Worm (Caenorhabditis elegans) whole organism, young adult: Measurements from ENCODE around the gene nspb-12.

Experiments
- B0336.3 ChIP-seq: fragments of 200-800 bp; sonication (Bioruptor generic); IDR thresholded peaks from 2 replicates; pipeline ENCODE4 v1.3.6; 2022; ENCODE audit warnings: missing genetic modification characterization, missing compliant biosample characterization
- F10E7.11 ChIP-seq: sonication (generic microtip); optimal IDR thresholded peaks from 2 replicates; lab custom pipeline; 2017; ENCODE audit warnings: mild to moderate bottlenecking, missing genetic modification characterization, moderate library complexity, missing compliant biosample characterization
- F23B12.7 ChIP-seq: sonication (generic microtip); optimal IDR thresholded peaks from 2 replicates; lab custom pipeline; 2017; ENCODE audit warnings: missing genetic modification characterization, mild to moderate bottlenecking, missing compliant biosample characterization, antibody characterized with exemption, moderate library complexity; ENCODE audit not compliant: insufficient read depth
- F57A8.1 ChIP-seq: fragments of 200-800 bp; sonication (Bioruptor generic); optimal IDR thresholded peaks from 2 replicates; lab custom pipeline; 2018; ENCODE audit warnings: mild to moderate bottlenecking, missing genetic modification characterization, moderate library complexity, missing compliant biosample characterization
- F57C9.4 ChIP-seq: sonication (generic microtip); optimal IDR thresholded peaks from 2 replicates; lab custom pipeline; 2017; ENCODE audit warnings: mild to moderate bottlenecking, missing genetic modification characterization, missing compliant biosample characterization
- K12H6.12 ChIP-seq: fragments of 200-800 bp; sonication (Bioruptor generic); optimal IDR thresholded peaks from 2 replicates; lab custom pipeline; 2018; ENCODE audit warnings: mild to moderate bottlenecking, missing genetic modification characterization, missing compliant biosample characterization
- T26A5.8 ChIP-seq: sonication (generic microtip); optimal IDR thresholded peaks from 2 replicates; lab custom pipeline; 2016; ENCODE audit warnings: missing genetic modification characterization, missing compliant biosample characterization
- Y79H2A.3 ChIP-seq: fragments of 200-800 bp; sonication (Bioruptor generic); conservative IDR thresholded peaks from 2 replicates; pipeline ENCODE4 v1.3.6; 2022; ENCODE audit warnings: missing genetic modification reagents, missing genetic modification characterization, missing compliant biosample characterization
- Y95B8A.8 ChIP-seq: fragments of 200-800 bp; sonication (Bioruptor generic); IDR thresholded peaks from 2 replicates; pipeline ENCODE4 v1.3.6; 2022; ENCODE audit warnings: missing genetic modification reagents, missing genetic modification characterization, missing compliant biosample characterization
- akir-1 ChIP-seq: fragments of 200-800 bp; sonication (Bioruptor generic); optimal IDR thresholded peaks from 2 replicates; lab custom pipeline; 2018; ENCODE audit warnings: mild to moderate bottlenecking, missing genetic modification characterization, moderate library complexity, missing compliant biosample characterization
- attf-5 ChIP-seq: fragments of 200-800 bp; sonication (Bioruptor generic); optimal IDR thresholded peaks from 2 replicates; lab custom pipeline; 2018; ENCODE audit warnings: mild to moderate bottlenecking, missing genetic modification characterization, missing compliant biosample characterization
- bed-1 ChIP-seq: fragments of 200-800 bp; sonication (Bioruptor generic); IDR thresholded peaks from 2 replicates; pipeline ENCODE4 v1.3.6; 2022; ENCODE audit warnings: missing genetic modification reagents, missing genetic modification characterization, missing compliant biosample characterization
- ccch-3 ChIP-seq: fragments of 200-800 bp; sonication (Bioruptor generic); optimal IDR thresholded peaks from 2 replicates; lab custom pipeline; 2018; ENCODE audit warnings: mild to moderate bottlenecking, missing genetic modification characterization, missing compliant biosample characterization
- cebp-2 ChIP-seq: fragments of 200-800 bp; sonication (Bioruptor generic); IDR thresholded peaks from 2 replicates; pipeline ENCODE4 v1.3.6; 2022; ENCODE audit warnings: missing genetic modification characterization, missing compliant biosample characterization
- ceh-100 ChIP-seq: fragments of 200-800 bp; sonication (Bioruptor generic); IDR thresholded peaks from 2 replicates; pipeline ENCODE4 v1.3.6; 2022; ENCODE audit warnings: missing genetic modification reagents, missing genetic modification characterization, missing compliant biosample characterization
- ceh-27 ChIP-seq: fragments of 200-800 bp; sonication (Bioruptor generic); optimal IDR thresholded peaks from 2 replicates; lab custom pipeline; 2018; ENCODE audit warnings: mild to moderate bottlenecking, missing genetic modification characterization, moderate library complexity, missing compliant biosample characterization
- ceh-91 ChIP-seq: fragments of 200-800 bp; sonication (Bioruptor generic); IDR thresholded peaks from 2 replicates; pipeline ENCODE4 v1.3.6; 2022; ENCODE audit warnings: missing genetic modification reagents, missing genetic modification characterization, missing compliant biosample characterization
- dpl-1 ChIP-seq: fragments of 150-350 bp; optimal IDR thresholded peaks from 2 replicates; lab custom pipeline; 2014; ENCODE audit warnings: missing biosample characterization, missing genetic modification reagents, missing genetic modification characterization
- efl-1 ChIP-seq: fragments of 150-350 bp; optimal IDR thresholded peaks from 2 replicates; lab custom pipeline; 2014; ENCODE audit warnings: missing biosample characterization, missing genetic modification reagents, missing genetic modification characterization
- him-1 ChIP-seq: sonication (generic microtip); optimal IDR thresholded peaks from 2 replicates; lab custom pipeline; 2016; ENCODE audit warnings: missing genotype, missing genetic modification reagents, missing genetic modification characterization, missing compliant biosample characterization
- hlh-12 ChIP-seq: sonication (generic microtip); optimal IDR thresholded peaks from 2 replicates; lab custom pipeline; 2016; ENCODE audit warnings: missing genetic modification characterization, missing compliant biosample characterization
- hmg-1.2 ChIP-seq: fragments of 200-800 bp; sonication (Bioruptor generic); IDR thresholded peaks from 2 replicates; pipeline ENCODE4 v1.3.6; 2022; ENCODE audit warnings: missing genetic modification reagents, missing genetic modification characterization, missing compliant biosample characterization
- hmg-20 ChIP-seq: fragments of 200-800 bp; sonication (Bioruptor generic); IDR thresholded peaks from 2 replicates; pipeline ENCODE4 v1.3.6; 2022; ENCODE audit warnings: missing genetic modification reagents, missing genetic modification characterization, missing compliant biosample characterization
- lin-26 ChIP-seq: fragments of 200-800 bp; sonication (Bioruptor generic); IDR thresholded peaks from 2 replicates; pipeline ENCODE4 v1.3.6; 2022; ENCODE audit warnings: missing genetic modification reagents, missing genetic modification characterization, missing compliant biosample characterization
- lir-1 ChIP-seq: fragments of 200-800 bp; sonication (Bioruptor generic); conservative IDR thresholded peaks from 2 replicates; pipeline ENCODE4 v1.3.6; 2022; ENCODE audit warnings: missing genetic modification reagents, missing genetic modification characterization, missing compliant biosample characterization
- madf-10 ChIP-seq: sonication (generic microtip); optimal IDR thresholded peaks from 2 replicates; lab custom pipeline; 2016; ENCODE audit warnings: mild to moderate bottlenecking, missing genetic modification characterization, missing compliant biosample characterization
- madf-3 ChIP-seq: fragments of 200-800 bp; sonication (Bioruptor generic); IDR thresholded peaks from 2 replicates; pipeline ENCODE4 v1.3.6; 2022; ENCODE audit warnings: missing genetic modification reagents, missing genetic modification characterization, missing compliant biosample characterization
- madf-6 ChIP-seq: fragments of 200-800 bp; sonication (Bioruptor generic); IDR thresholded peaks from 2 replicates; pipeline ENCODE4 v1.3.6; 2022; ENCODE audit warnings: missing genetic modification reagents, missing genetic modification characterization, missing compliant biosample characterization
- madf-8 ChIP-seq: fragments of 200-800 bp; sonication (Bioruptor generic); conservative IDR thresholded peaks from 2 replicates; pipeline ENCODE4 v1.3.6; 2022; ENCODE audit warnings: missing genetic modification reagents, missing genetic modification characterization, missing compliant biosample characterization
- mel-28 ChIP-seq: sonication (generic microtip); optimal IDR thresholded peaks from 2 replicates; lab custom pipeline; 2016; ENCODE audit warnings: borderline replicate concordance, mild to moderate bottlenecking, missing genetic modification characterization, missing compliant biosample characterization
- nfya-1 ChIP-seq: sonication (generic microtip); optimal IDR thresholded peaks from 2 replicates; lab custom pipeline; 2017; ENCODE audit warnings: antibody characterized with exemption, missing compliant biosample characterization, missing genetic modification characterization, borderline replicate concordance; ENCODE audit not compliant: insufficient read depth
- nfya-2 ChIP-seq: fragments of 200-800 bp; sonication (Bioruptor generic); IDR thresholded peaks from 2 replicates; pipeline ENCODE4 v1.3.6; 2022; ENCODE audit warnings: missing genetic modification reagents, missing genetic modification characterization, missing compliant biosample characterization
- nfyb-1 ChIP-seq: fragments of 200-800 bp; sonication (Bioruptor generic); IDR thresholded peaks from 2 replicates; pipeline ENCODE4 v1.3.6; 2022; ENCODE audit warnings: missing genetic modification reagents, missing genetic modification characterization, missing compliant biosample characterization
- nhr-179 ChIP-seq: sonication (generic microtip); optimal IDR thresholded peaks from 2 replicates; lab custom pipeline; 2016; ENCODE audit warnings: mild to moderate bottlenecking, missing genetic modification characterization, missing compliant biosample characterization
- nhr-27 ChIP-seq: fragments of 200-800 bp; sonication (Bioruptor generic); optimal IDR thresholded peaks from 2 replicates; lab custom pipeline; 2018; ENCODE audit warnings: mild to moderate bottlenecking, missing genetic modification characterization, moderate library complexity, missing compliant biosample characterization
- nhr-80 ChIP-seq: sonication (generic microtip); optimal IDR thresholded peaks from 2 replicates; lab custom pipeline; 2016; ENCODE audit warnings: missing genetic modification characterization, missing compliant biosample characterization
- nhr-90 ChIP-seq: sonication (generic microtip); optimal IDR thresholded peaks from 2 replicates; lab custom pipeline; 2016; ENCODE audit warnings: missing genotype, mild to moderate bottlenecking, missing genetic modification characterization, missing compliant biosample characterization
- rcor-1 ChIP-seq: fragments of 200-800 bp; sonication (Bioruptor generic); IDR thresholded peaks from 2 replicates; pipeline ENCODE4 v1.3.6; 2022; ENCODE audit warnings: missing genetic modification reagents, missing genetic modification characterization, missing compliant biosample characterization
- rec-8 ChIP-seq, 2 experiments: sonication (generic microtip); optimal IDR thresholded peaks; 2 replicates each; lab custom pipeline; 2016; ENCODE audit warnings: mild to moderate bottlenecking in 2 of 2, missing genetic modification characterization in 2 of 2, missing genetic modification reagents in 2 of 2, missing genotype in 2 of 2, missing biosample characterization in 1 of 2, missing compliant biosample characterization in 1 of 2, moderate library complexity in 1 of 2
- repo-1 ChIP-seq: sonication (generic microtip); optimal IDR thresholded peaks from 2 replicates; lab custom pipeline; 2017; ENCODE audit warnings: mild to moderate bottlenecking, missing genetic modification characterization, missing compliant biosample characterization
- rpc-1 ChIP-seq, 2 experiments: fragments of 150-350 bp in 1 of 2; sonication (generic microtip) in 1 of 2; optimal IDR thresholded peaks; 2 replicates each; lab custom pipeline; 2014 to 2018; ENCODE audit warnings: missing biosample characterization in 1 of 2, missing genetic modification characterization in 1 of 2, missing genetic modification reagents in 1 of 2, missing genotype in 1 of 2
- sdz-38 ChIP-seq: sonication (generic microtip); optimal IDR thresholded peaks from 2 replicates; lab custom pipeline; 2016; ENCODE audit warnings: missing genotype, missing genetic modification characterization, missing compliant biosample characterization
- unc-130 ChIP-seq: sonication (generic microtip); optimal IDR thresholded peaks from 2 replicates; lab custom pipeline; 2016; ENCODE audit warnings: missing genetic modification reagents, missing genetic modification characterization, missing compliant biosample characterization
- ztf-22 ChIP-seq: fragments of 200-800 bp; sonication (Bioruptor generic); optimal IDR thresholded peaks from 2 replicates; lab custom pipeline; 2018; ENCODE audit warnings: mild to moderate bottlenecking, missing genetic modification characterization, moderate library complexity, missing compliant biosample characterization
- ztf-25 ChIP-seq: fragments of 200-800 bp; sonication (Bioruptor generic); IDR thresholded peaks from 2 replicates; pipeline ENCODE4 v1.3.6; 2022; ENCODE audit warnings: missing genetic modification reagents, missing genetic modification characterization, missing compliant biosample characterization
- ztf-28 ChIP-seq: fragments of 200-800 bp; sonication (Bioruptor generic); IDR thresholded peaks from 2 replicates; pipeline ENCODE4 v1.3.6; 2022; ENCODE audit warnings: missing genetic modification reagents, missing genetic modification characterization, missing compliant biosample characterization
- ztf-6 ChIP-seq: fragments of 200-800 bp; sonication (Bioruptor generic); IDR thresholded peaks from 2 replicates; pipeline ENCODE4 v1.3.6; 2022; ENCODE audit warnings: missing genetic modification reagents, missing genetic modification characterization, missing compliant biosample characterization

Gene nspb-12

ce11 chrIII:5603439-5603986 lies 34.9 kb upstream of the nspb-12 start, which contains the start of gene madf-11 (continued):
- TF ChIP-seq sdz-38 (no peak), nfya-1 (tag; lab: Kevin White, UChicago) (no peak), rec-8 (tag; optimal IDR thresholded peaks at IDR 0.05; lab: Kevin White, UChicago) (no peak), dpl-1 (GFP tag; lab: Kevin White, UChicago) (no peak), B0336.3 (GFP tag; lab: Robert Waterston, UW) (no peak), madf-6 (GFP tag; lab: Robert Waterston, UW) (no peak), ceh-27 (GFP tag; lab: Kevin White, UChicago) (peak; percentile 83), T26A5.8 (tag; lab: Kevin White, UChicago) (no peak), ceh-100 (GFP tag; lab: Robert Waterston, UW) (peak; percentile 19; the same call in 1 of the 2 replicates), lir-1 (GFP tag; lab: Robert Waterston, UW) (no peak), F10E7.11 (no peak), hmg-1.2 (GFP tag; lab: Robert Waterston, UW) (peak; percentile 57; the same call in 1 of the 2 replicates), rpc-1 (optimal IDR thresholded peaks at IDR 0.05; lab: Kevin White, UChicago) (no peak), rpc-1 (tag; optimal IDR thresholded peaks at IDR 0.05; lab: Kevin White, UChicago) (no peak), akir-1 (GFP tag; lab: Kevin White, UChicago) (no peak), repo-1 (tag; lab: Kevin White, UChicago) (no peak), bed-1 (GFP tag; lab: Robert Waterston, UW) (no peak), ztf-22 (GFP tag; lab: Kevin White, UChicago) (no peak), F57C9.4 (no peak), F23B12.7 (tag; lab: Kevin White, UChicago) (no peak), attf-5 (GFP tag; lab: Kevin White, UChicago) (peak; percentile 88), rcor-1 (peak; percentile 34; the same call in 1 of the 2 replicates), Y95B8A.8 (no peak), nhr-80 (tag; lab: Kevin White, UChicago) (peak; percentile 53), madf-8 (GFP tag; lab: Robert Waterston, UW) (no peak), nhr-90 (tag; lab: Kevin White, UChicago) (no peak), nhr-27 (tag; lab: Kevin White, UChicago) (no peak), mel-28 (tag; lab: Kevin White, UChicago) (no peak), ztf-6 (no peak), nhr-179 (tag; lab: Kevin White, UChicago) (no peak), nfya-2 (GFP tag; lab: Robert Waterston, UW) (no peak), nfyb-1 (GFP tag; lab: Robert Waterston, UW) (0 out of 2 replicates have a peak, but pooled peaks have one; percentile 35), madf-10 (tag; lab: Kevin White, UChicago) (peak; percentile 7), him-1 (tag; lab: Kevin White, UChicago) (no peak)

- TF ChIP-seq hlh-12 (tag; lab: Kevin White, UChicago): no peak
- peak; percentile 67; the same call in 1 of the 2 replicates for TF ChIP-seq madf-3 (GFP tag; lab: Robert Waterston, UW)
- no peak; the same call in 1 of the 2 replicates for TF ChIP-seq ztf-25 (GFP tag; lab: Robert Waterston, UW)
- peak; percentile 96 for TF ChIP-seq lin-26 (GFP tag; lab: Robert Waterston, UW)
- TF ChIP-seq K12H6.12 (tag; lab: Kevin White, UChicago): peak; percentile 56
- no peak for TF ChIP-seq Y79H2A.3 (GFP tag; lab: Robert Waterston, UW)
- TF ChIP-seq F57A8.1 (GFP tag; lab: Kevin White, UChicago): peak; percentile 57
- no peak for TF ChIP-seq efl-1 (GFP tag; lab: Kevin White, UChicago)
- peak; percentile 92 for TF ChIP-seq nhr-90 (tag; lab: Kevin White, UChicago)
- no peak for TF ChIP-seq ccch-3 (GFP tag; lab: Kevin White, UChicago)
- peak; percentile 88 for TF ChIP-seq repo-1 (tag; lab: Kevin White, UChicago)
- no peak for TF ChIP-seq mel-28 (tag; lab: Kevin White, UChicago)
- TF ChIP-seq ztf-28 (GFP tag; lab: Robert Waterston, UW): 0 out of 2 replicates have a peak, but pooled peaks have one; percentile 50
- TF ChIP-seq ceh-91 (GFP tag; lab: Robert Waterston, UW): peak; percentile 47
- peak; percentile 50 for TF ChIP-seq nhr-80 (tag; lab: Kevin White, UChicago)
- TF ChIP-seq cebp-2 (GFP tag; lab: Robert Waterston, UW): peak; percentile 91; the same call in 1 of the 2 replicates
- TF ChIP-seq hmg-20 (GFP tag; lab: Robert Waterston, UW): peak; percentile 77; the same call in 1 of the 2 replicates
- peak; percentile 84 for TF ChIP-seq unc-130
- no peak for TF ChIP-seq dpl-1 (GFP tag; lab: Kevin White, UChicago)
Observed at ce11 chrIII:5601999-5602398, 33.4 kb upstream of the nspb-12 start.
